Fruit fly (Drosophila melanogaster) whole organism, prepupa: ENCODE results near the gene Ube4B.

Experiments
- Blimp-1 ChIP-seq: fragments of 200-800 bp; sonication (Bioruptor generic); optimal IDR thresholded peaks from 3 replicates; lab custom pipeline; 2017; ENCODE audit warnings: missing biosample characterization, missing genetic modification characterization, mild to moderate bottlenecking, moderate library complexity, missing genetic modification reagents
- CG10631 ChIP-seq: fragments of 200-800 bp; sonication (Bioruptor generic); optimal IDR thresholded peaks from 2 replicates; lab custom pipeline; 2016; ENCODE audit warnings: missing biosample characterization, missing genetic modification characterization
- CG10669 ChIP-seq: fragments of 200-800 bp; sonication (Bioruptor generic); optimal IDR thresholded peaks from 3 replicates; lab custom pipeline; 2018; ENCODE audit warnings: missing biosample characterization, mild to moderate bottlenecking, missing genetic modification characterization, moderate library complexity
- CG11294 ChIP-seq: fragments of 200-800 bp; sonication (Bioruptor generic); IDR thresholded peaks from 2 replicates; pipeline ENCODE4 v1.3.6; 2022; ENCODE audit warnings: missing biosample characterization, missing genetic modification characterization
- CG11902 ChIP-seq: fragments of 200-800 bp; sonication (Bioruptor generic); optimal IDR thresholded peaks from 3 replicates; lab custom pipeline; 2016; ENCODE audit warnings: missing biosample characterization, missing genetic modification characterization
- CG15336 ChIP-seq: fragments of 200-800 bp; sonication (Bioruptor generic); IDR thresholded peaks from 2 replicates; pipeline ENCODE4 v1.3.6; 2022; ENCODE audit warnings: missing biosample characterization, missing genetic modification characterization
- CG1621 ChIP-seq: fragments of 200-800 bp; sonication (Bioruptor generic); optimal IDR thresholded peaks from 3 replicates; lab custom pipeline; 2018; ENCODE audit warnings: missing biosample characterization, mild to moderate bottlenecking, missing genetic modification characterization
- CG16779 ChIP-seq: fragments of 200-800 bp; sonication (Bioruptor generic); optimal IDR thresholded peaks from 3 replicates; lab custom pipeline; 2017; ENCODE audit warnings: missing biosample characterization, mild to moderate bottlenecking, missing genetic modification characterization
- CG3032 ChIP-seq: fragments of 200-800 bp; optimal IDR thresholded peaks from 2 replicates; lab custom pipeline; 2019; ENCODE audit warnings: missing biosample characterization, mild to moderate bottlenecking, missing genetic modification characterization, moderate library complexity
- CG32006 ChIP-seq: fragments of 200-800 bp; sonication (Bioruptor generic); optimal IDR thresholded peaks from 3 replicates; lab custom pipeline; 2017; ENCODE audit warnings: missing biosample characterization, mild to moderate bottlenecking, missing genetic modification characterization
- CG34406 ChIP-seq: fragments of 200-800 bp; sonication (Bioruptor generic); optimal IDR thresholded peaks from 3 replicates; lab custom pipeline; 2016; ENCODE audit warnings: missing biosample characterization, missing genetic modification characterization
- CG3919 ChIP-seq: fragments of 200-800 bp; sonication (Bioruptor generic); optimal IDR thresholded peaks from 3 replicates; lab custom pipeline; 2016; ENCODE audit warnings: missing biosample characterization, missing genetic modification characterization
- CG6163 ChIP-seq: fragments of 200-800 bp; sonication (Bioruptor generic); IDR thresholded peaks from 3 replicates; pipeline ENCODE4 v1.3.6; 2022; ENCODE audit warnings: missing biosample characterization, missing genetic modification characterization
- CG6792 ChIP-seq: fragments of 200-800 bp; sonication (Bioruptor generic); optimal IDR thresholded peaks from 3 replicates; lab custom pipeline; 2016; ENCODE audit warnings: missing biosample characterization, missing genetic modification characterization
- CG6808 ChIP-seq: fragments of 200-800 bp; sonication (Bioruptor generic); optimal IDR thresholded peaks from 3 replicates; lab custom pipeline; 2017; ENCODE audit warnings: missing biosample characterization, missing genetic modification characterization, mild to moderate bottlenecking, moderate library complexity, missing genetic modification reagents
- CG6854 ChIP-seq: fragments of 200-800 bp; sonication (Bioruptor generic); optimal IDR thresholded peaks from 2 replicates; lab custom pipeline; 2017; ENCODE audit warnings: missing biosample characterization, mild to moderate bottlenecking, missing genetic modification characterization
- CG7368 ChIP-seq: fragments of 200-800 bp; sonication (Bioruptor generic); optimal IDR thresholded peaks from 3 replicates; lab custom pipeline; 2016; ENCODE audit warnings: missing biosample characterization, missing genetic modification characterization
- CG8119 ChIP-seq: fragments of 200-800 bp; sonication (Bioruptor generic); IDR thresholded peaks from 3 replicates; pipeline ENCODE4 v1.3.6; 2022; ENCODE audit warnings: missing biosample characterization, missing genetic modification characterization
- CG8632 ChIP-seq: fragments of 200-800 bp; sonication (Bioruptor generic); optimal IDR thresholded peaks from 3 replicates; lab custom pipeline; 2016; ENCODE audit warnings: missing biosample characterization, missing genetic modification characterization
- CG9139 ChIP-seq: fragments of 200-800 bp; sonication (Bioruptor generic); optimal IDR thresholded peaks from 3 replicates; lab custom pipeline; 2017; ENCODE audit warnings: missing biosample characterization, mild to moderate bottlenecking, missing genetic modification characterization
- Eip75B ChIP-seq: fragments of 200-800 bp; sonication (Bioruptor generic); optimal IDR thresholded peaks from 3 replicates; lab custom pipeline; 2016; ENCODE audit warnings: missing biosample characterization, missing genetic modification characterization
- Eip78C ChIP-seq: fragments of 200-800 bp; sonication (Bioruptor generic); peaks from one replicate; lab custom pipeline; 2016; ENCODE audit warnings: missing biosample characterization, missing genetic modification characterization
- Eip93F ChIP-seq: fragments of 200-800 bp; sonication (Bioruptor generic); optimal IDR thresholded peaks from 2 replicates; lab custom pipeline; 2016; ENCODE audit warnings: missing biosample characterization, mild to moderate bottlenecking, missing genetic modification characterization
- Ets96B ChIP-seq: fragments of 200-800 bp; optimal IDR thresholded peaks from 2 replicates; lab custom pipeline; 2019; ENCODE audit warnings: missing biosample characterization, mild to moderate bottlenecking, missing genetic modification characterization, moderate library complexity
- Gug ChIP-seq: fragments of 200-800 bp; sonication (Bioruptor generic); IDR thresholded peaks from 2 replicates; pipeline ENCODE4 v1.3.6; 2022; ENCODE audit warnings: missing biosample characterization, missing genetic modification characterization
- Hr4 ChIP-seq: fragments of 200-800 bp; sonication (Bioruptor generic); optimal IDR thresholded peaks from 3 replicates; lab custom pipeline; 2016; ENCODE audit warnings: missing biosample characterization, missing genetic modification characterization
- Lpt ChIP-seq: fragments of 200-800 bp; sonication (Bioruptor generic); optimal IDR thresholded peaks from 3 replicates; lab custom pipeline; 2016; ENCODE audit warnings: missing biosample characterization, missing genetic modification characterization
- Met ChIP-seq: fragments of 200-800 bp; sonication (Bioruptor generic); optimal IDR thresholded peaks from 3 replicates; lab custom pipeline; 2016; ENCODE audit warnings: missing biosample characterization, missing genetic modification characterization
- Sox102F ChIP-seq: fragments of 200-800 bp; sonication (Bioruptor generic); optimal IDR thresholded peaks from 2 replicates; lab custom pipeline; 2016; ENCODE audit warnings: missing biosample characterization, mild to moderate bottlenecking, missing genetic modification characterization
- Sox14 ChIP-seq: fragments of 200-800 bp; sonication (Bioruptor generic); optimal IDR thresholded peaks from 3 replicates; lab custom pipeline; 2016; ENCODE audit warnings: missing biosample characterization, missing genetic modification characterization
- achi ChIP-seq: fragments of 200-800 bp; sonication (Bioruptor generic); optimal IDR thresholded peaks from 3 replicates; lab custom pipeline; 2016; ENCODE audit warnings: missing biosample characterization, missing genetic modification characterization
- cyc ChIP-seq: fragments of 200-800 bp; sonication (Bioruptor generic); optimal IDR thresholded peaks from 3 replicates; lab custom pipeline; 2016; ENCODE audit warnings: missing biosample characterization, missing genetic modification characterization
- dsx ChIP-seq: fragments of 200-800 bp; optimal IDR thresholded peaks from 3 replicates; lab custom pipeline; 2019; ENCODE audit warnings: missing biosample characterization, mild to moderate bottlenecking, missing genetic modification characterization, moderate library complexity; ENCODE audit not compliant: poor library complexity, severe bottlenecking
- eg ChIP-seq: fragments of 200-800 bp; sonication (Bioruptor generic); IDR thresholded peaks from 3 replicates; pipeline ENCODE4 v1.3.6; 2022; ENCODE audit warnings: missing biosample characterization, missing genetic modification characterization
- esn ChIP-seq: fragments of 200-800 bp; sonication (Bioruptor generic); optimal IDR thresholded peaks from 2 replicates; lab custom pipeline; 2016; ENCODE audit warnings: missing biosample characterization, mild to moderate bottlenecking, missing genetic modification characterization, moderate library complexity
- fd59A ChIP-seq: fragments of 200-800 bp; sonication (Bioruptor generic); optimal IDR thresholded peaks from 2 replicates; lab custom pipeline; 2017; ENCODE audit warnings: missing biosample characterization, mild to moderate bottlenecking, missing genetic modification characterization, missing genetic modification reagents
- fd85E ChIP-seq: fragments of 200-800 bp; sonication (Bioruptor generic); optimal IDR thresholded peaks from 3 replicates; lab custom pipeline; 2016; ENCODE audit warnings: missing biosample characterization, missing genetic modification characterization
- fkh ChIP-seq: fragments of 200-800 bp; sonication (Bioruptor generic); optimal IDR thresholded peaks from 3 replicates; lab custom pipeline; 2017; ENCODE audit warnings: missing biosample characterization, mild to moderate bottlenecking, missing genetic modification characterization, moderate library complexity
- lz ChIP-seq: fragments of 200-800 bp; sonication (Bioruptor generic); optimal IDR thresholded peaks from 3 replicates; lab custom pipeline; 2016; ENCODE audit warnings: missing biosample characterization, missing genetic modification characterization
- net ChIP-seq: fragments of 200-800 bp; sonication (Bioruptor generic); optimal IDR thresholded peaks from 3 replicates; lab custom pipeline; 2016; ENCODE audit warnings: missing biosample characterization, missing genetic modification characterization
- pdm3 ChIP-seq: fragments of 200-800 bp; sonication (Bioruptor generic); optimal IDR thresholded peaks from 3 replicates; lab custom pipeline; 2016; ENCODE audit warnings: missing biosample characterization, missing genetic modification characterization
- salr ChIP-seq, 2 experiments: fragments of 200-800 bp; sonication (Bioruptor generic); optimal IDR thresholded peaks; 3 replicates each; lab custom pipeline; 2016 to 2018; ENCODE audit warnings: missing biosample characterization in 2 of 2, missing genetic modification characterization in 2 of 2, mild to moderate bottlenecking in 1 of 2
- ss ChIP-seq, 2 experiments: fragments of 200-800 bp; sonication (Bioruptor generic); optimal IDR thresholded peaks; 2 replicates in 1 of 2; 3 replicates in 1 of 2; lab custom pipeline; 2017 to 2018; ENCODE audit warnings: mild to moderate bottlenecking in 2 of 2, missing biosample characterization in 2 of 2, missing genetic modification characterization in 2 of 2, moderate library complexity in 1 of 2
- svp ChIP-seq: fragments of 200-800 bp; sonication (Bioruptor generic); peaks from one replicate; lab custom pipeline; 2016; ENCODE audit warnings: missing biosample characterization, missing genetic modification characterization
- topi ChIP-seq: fragments of 200-800 bp; sonication (Bioruptor generic); optimal IDR thresholded peaks from 3 replicates; lab custom pipeline; 2016; ENCODE audit warnings: missing biosample characterization, missing genetic modification characterization
- vri ChIP-seq: fragments of 200-800 bp; sonication (Bioruptor generic); optimal IDR thresholded peaks from 3 replicates; lab custom pipeline; 2016; ENCODE audit warnings: missing biosample characterization, mild to moderate bottlenecking, missing genetic modification characterization

The Ube4B gene

dm6 chr2L:13060037-13060537 lies 40.9 kb upstream of the Ube4B start, which contains the start of gene CG9932:
Gene CG9932 (minus strand): TSS chr2L:13060140.
- peak; percentile 1 for TF ChIP-seq fd85E (GFP tag; lab: Kevin White, UChicago)
- peak; percentile 57 for TF ChIP-seq Lpt (GFP tag; lab: Kevin White, UChicago)
- TF ChIP-seq CG8119 (GFP tag; lab: Robert Waterston, UW), result 0 out of 3 replicates have a peak, but pooled peaks have one; percentile 40
- peak; percentile 42 for TF ChIP-seq achi
- peak; percentile 40 for TF ChIP-seq Sox102F (GFP tag; lab: Kevin White, UChicago)
- no peak for TF ChIP-seq Blimp-1 (GFP tag; lab: Kevin White, UChicago)
- TF ChIP-seq svp (GFP tag; lab: Kevin White, UChicago), result peak; percentile 90
- TF ChIP-seq pdm3, result no peak
- TF ChIP-seq CG11294 (GFP tag; lab: Robert Waterston, UW), result no peak
- no peak for TF ChIP-seq CG10669 (GFP tag; lab: Kevin White, UChicago)
- peak; percentile 56; the same call in 2 of the 3 replicates for TF ChIP-seq eg (GFP tag; lab: Robert Waterston, UW)
- TF ChIP-seq lz (GFP tag; lab: Kevin White, UChicago), result peak; percentile 21
- no peak for TF ChIP-seq fd59A (GFP tag; lab: Kevin White, UChicago)
- TF ChIP-seq cyc (GFP tag; lab: Kevin White, UChicago), result no peak
- peak; percentile 85 for TF ChIP-seq CG6854 (GFP tag; lab: Kevin White, UChicago)
- TF ChIP-seq Sox14, result peak; percentile 49
- peak; percentile 70 for TF ChIP-seq CG15336 (GFP tag; lab: Robert Waterston, UW)
- peak; percentile 65 for TF ChIP-seq CG3919 (GFP tag; lab: Kevin White, UChicago)
- TF ChIP-seq vri (GFP tag; lab: Kevin White, UChicago), result peak; percentile 93
- TF ChIP-seq CG8632 (GFP tag; lab: Kevin White, UChicago), result no peak
- peak; percentile 16 for TF ChIP-seq Ets96B (tag; lab: Kevin White, UChicago)
- peak; percentile 38 for TF ChIP-seq fkh (GFP tag; lab: Kevin White, UChicago)
- TF ChIP-seq Hr4 (GFP tag; lab: Kevin White, UChicago), result no peak
- TF ChIP-seq CG1621 (tag; lab: Kevin White, UChicago), result peak; percentile 21
- TF ChIP-seq Met (GFP tag; lab: Kevin White, UChicago), result peak; percentile 48
- 0 out of 2 replicates have a peak, but pooled peaks have one; percentile 20 for TF ChIP-seq Gug
- TF ChIP-seq salr (GFP tag; optimal IDR thresholded peaks at IDR 0.05; lab: Kevin White, UChicago), result peak in 1 of 2 experiments; percentile 1
- peak; percentile 42 for TF ChIP-seq topi (GFP tag; lab: Kevin White, UChicago)
- no peak for TF ChIP-seq CG32006
- peak; percentile 63 for TF ChIP-seq CG6808 (GFP tag; lab: Kevin White, UChicago)
- peak; percentile 58 for TF ChIP-seq CG16779 (tag; lab: Kevin White, UChicago)
- TF ChIP-seq Eip78C (GFP tag; lab: Kevin White, UChicago), result peak; percentile 80
- peak; percentile 49 for TF ChIP-seq Eip75B (GFP tag; lab: Kevin White, UChicago)
- TF ChIP-seq CG11902 (GFP tag; lab: Kevin White, UChicago), result no peak
- TF ChIP-seq CG9139 (GFP tag; lab: Kevin White, UChicago), result peak; percentile 71
- no peak for TF ChIP-seq Eip93F (GFP tag; lab: Kevin White, UChicago)
- peak; percentile 66 for TF ChIP-seq net (GFP tag; lab: Kevin White, UChicago)
- TF ChIP-seq CG3032 (tag; lab: Kevin White, UChicago), result no peak
- TF ChIP-seq CG6792, result peak; percentile 32
- TF ChIP-seq CG7368 (GFP tag; lab: Kevin White, UChicago), result peak; percentile 3
- TF ChIP-seq ss (GFP tag; optimal IDR thresholded peaks at IDR 0.05; lab: Kevin White, UChicago), result peak; percentile 72 to 73
- TF ChIP-seq CG6163, result peak; percentile 71
- peak; percentile 68 for TF ChIP-seq dsx (GFP tag; lab: Kevin White, UChicago)
- TF ChIP-seq CG10631 (GFP tag; lab: Kevin White, UChicago), result no peak
- peak; percentile 20 for TF ChIP-seq CG34406 (GFP tag; lab: Kevin White, UChicago)
- peak; percentile 41 for TF ChIP-seq esn
- TF ChIP-seq, all 60 proteins: peak for 33
